Worm (Caenorhabditis elegans) whole organism, early embryonic: ENCODE data around the gene C25H3.15.

Experiments
- B0310.2 ChIP-seq: sonication (generic microtip); optimal IDR thresholded peaks from 2 replicates; lab custom pipeline; 2016; ENCODE audit warnings: mild to moderate bottlenecking, missing genetic modification characterization, missing compliant biosample characterization
- ama-1 ChIP-seq: fragments of 150-350 bp; optimal IDR thresholded peaks from 2 replicates; lab custom pipeline; 2014
- ceh-13 ChIP-seq: fragments of 200-800 bp; sonication (Bioruptor generic); optimal IDR thresholded peaks from 2 replicates; lab custom pipeline; 2018; ENCODE audit warnings: mild to moderate bottlenecking, missing genetic modification characterization, missing compliant biosample characterization
- flt-1 ChIP-seq: fragments of 200-800 bp; sonication (Bioruptor generic); IDR thresholded peaks from 2 replicates; pipeline ENCODE4 v1.3.6; 2022; ENCODE audit warnings: missing genetic modification characterization, missing compliant biosample characterization
- hmbx-1 ChIP-seq: sonication (generic microtip); optimal IDR thresholded peaks from 2 replicates; lab custom pipeline; 2016; ENCODE audit warnings: mild to moderate bottlenecking, missing genetic modification characterization, missing compliant biosample characterization
- hnd-1 ChIP-seq: sonication (generic microtip); optimal IDR thresholded peaks from 2 replicates; lab custom pipeline; 2016; ENCODE audit warnings: missing genetic modification characterization, missing compliant biosample characterization
- sea-1 ChIP-seq: fragments of 200-800 bp; sonication (Bioruptor generic); conservative IDR thresholded peaks from 2 replicates; pipeline ENCODE4 v1.3.6; 2022; ENCODE audit warnings: missing genetic modification characterization, missing compliant biosample characterization

DNA sequence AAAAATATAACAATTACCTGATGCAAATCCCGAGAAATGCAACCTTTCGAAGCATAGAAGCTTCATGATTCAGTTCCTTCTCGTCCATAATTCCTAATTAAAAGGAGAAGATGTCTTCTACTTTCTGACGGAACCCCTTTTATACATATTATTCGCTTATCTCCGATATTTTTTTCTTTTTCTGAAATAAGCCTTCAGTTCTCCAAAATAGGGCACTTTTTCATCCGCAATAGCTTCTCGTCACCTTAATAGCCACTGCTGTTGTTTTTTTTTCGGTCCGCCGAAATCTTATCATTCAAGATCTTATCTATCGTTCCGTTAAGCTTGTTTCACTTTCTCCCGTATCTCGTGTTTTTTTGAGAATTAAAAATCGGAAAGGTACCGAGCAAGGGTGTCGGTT is 12.8 kb upstream of the C25H3.15 start, which contains the start of gene bli-2:
- TF ChIP-seq B0310.2 (tag; lab: Kevin White, UChicago): no peak
- no peak for TF ChIP-seq flt-1
- TF ChIP-seq ama-1 (lab: Kevin White, UChicago): no peak
- no peak for TF ChIP-seq sea-1 (GFP tag; lab: Robert Waterston, UW)
- TF ChIP-seq ceh-13 (GFP tag; lab: Kevin White, UChicago): no peak
- TF ChIP-seq hmbx-1 (tag; lab: Kevin White, UChicago): no peak
- TF ChIP-seq hnd-1 (tag; lab: Kevin White, UChicago): no peak
